Fruit fly (Drosophila melanogaster) whole organism, embryonic: ENCODE results near the gene CG9926.

Source experiments
- Adf1 ChIP-seq: fragments of 200-800 bp; sonication (Bioruptor generic); IDR thresholded peaks from 2 replicates; pipeline ENCODE4 v1.3.6; 2022; ENCODE audit warnings: missing biosample characterization, missing genetic modification characterization
- CG11695 ChIP-seq: fragments of 200-800 bp; sonication (Bioruptor generic); IDR thresholded peaks from 3 replicates; pipeline ENCODE4 v1.3.6; 2022; ENCODE audit warnings: missing biosample characterization, missing genetic modification characterization
- CG13424 ChIP-seq: fragments of 200-800 bp; sonication (Bioruptor generic); optimal IDR thresholded peaks from 2 replicates; lab custom pipeline; 2019; ENCODE audit warnings: missing biosample characterization, mild to moderate bottlenecking, missing genetic modification characterization, moderate library complexity
- CG13894 ChIP-seq: fragments of 200-800 bp; sonication (Bioruptor generic); optimal IDR thresholded peaks from 3 replicates; lab custom pipeline; 2018; ENCODE audit warnings: missing biosample characterization, mild to moderate bottlenecking, missing genetic modification characterization, moderate library complexity
- CG14014 ChIP-seq: fragments of 200-800 bp; sonication (Bioruptor generic); IDR thresholded peaks from 2 replicates; pipeline ENCODE4 v1.3.6; 2022; ENCODE audit warnings: missing biosample characterization, missing genetic modification characterization
- CG15269 ChIP-seq: fragments of 200-800 bp; sonication (Bioruptor generic); optimal IDR thresholded peaks from 2 replicates; lab custom pipeline; 2018; ENCODE audit warnings: missing biosample characterization, mild to moderate bottlenecking, missing genetic modification characterization, moderate library complexity
- CG1529 ChIP-seq: fragments of 200-800 bp; sonication (Bioruptor generic); optimal IDR thresholded peaks from 3 replicates; lab custom pipeline; 2018; ENCODE audit warnings: missing biosample characterization, missing genetic modification characterization
- CG15696 ChIP-seq: fragments of 200-800 bp; sonication (Bioruptor generic); optimal IDR thresholded peaks from 2 replicates; lab custom pipeline; 2019; ENCODE audit warnings: missing biosample characterization, mild to moderate bottlenecking, missing genetic modification characterization, moderate library complexity
- CG1603 ChIP-seq: fragments of 200-800 bp; sonication (Bioruptor generic); optimal IDR thresholded peaks from 2 replicates; lab custom pipeline; 2019; ENCODE audit warnings: missing biosample characterization, mild to moderate bottlenecking, missing genetic modification characterization, moderate library complexity
- CG16863 ChIP-seq: fragments of 200-800 bp; sonication (Bioruptor generic); optimal IDR thresholded peaks from 3 replicates; lab custom pipeline; 2016; ENCODE audit warnings: missing biosample characterization, missing genetic modification characterization
- CG17612 ChIP-seq: fragments of 200-800 bp; sonication (Bioruptor generic); IDR thresholded peaks from 2 replicates; pipeline ENCODE4 v1.3.6; 2022; ENCODE audit warnings: missing biosample characterization, missing genetic modification characterization
- CG1832 ChIP-seq: fragments of 200-800 bp; sonication (Bioruptor generic); optimal IDR thresholded peaks from 2 replicates; lab custom pipeline; 2017; ENCODE audit warnings: missing biosample characterization, mild to moderate bottlenecking, missing genetic modification characterization, inconsistent platforms
- CG18764 ChIP-seq: fragments of 200-800 bp; sonication (Bioruptor generic); optimal IDR thresholded peaks from 3 replicates; lab custom pipeline; 2016; ENCODE audit warnings: missing biosample characterization, missing genetic modification characterization
- CG2678 ChIP-seq: fragments of 200-800 bp; sonication (Bioruptor generic); optimal IDR thresholded peaks from 3 replicates; lab custom pipeline; 2019; ENCODE audit warnings: missing biosample characterization, mild to moderate bottlenecking, missing genetic modification characterization, moderate library complexity
- CG30403 ChIP-seq: fragments of 200-800 bp; sonication (Bioruptor generic); optimal IDR thresholded peaks from 3 replicates; lab custom pipeline; 2016; ENCODE audit warnings: missing biosample characterization, missing genetic modification characterization
- CG33213 ChIP-seq: fragments of 200-800 bp; sonication (Bioruptor generic); optimal IDR thresholded peaks from 3 replicates; lab custom pipeline; 2016; ENCODE audit warnings: missing biosample characterization, missing genetic modification characterization
- CG5180 ChIP-seq: fragments of 200-800 bp; sonication (Bioruptor generic); optimal IDR thresholded peaks from 3 replicates; lab custom pipeline; 2017; ENCODE audit warnings: missing biosample characterization, missing genetic modification characterization, mild to moderate bottlenecking, moderate library complexity, missing genetic modification reagents
- CG6254 ChIP-seq: fragments of 200-800 bp; sonication (Bioruptor generic); optimal IDR thresholded peaks from 3 replicates; lab custom pipeline; 2017; ENCODE audit warnings: mild to moderate bottlenecking, missing biosample characterization, missing genetic modification reagents, missing genetic modification characterization
- CG6654 ChIP-seq: fragments of 200-800 bp; sonication (Bioruptor generic); optimal IDR thresholded peaks from 2 replicates; lab custom pipeline; 2017; ENCODE audit warnings: missing biosample characterization, mild to moderate bottlenecking, missing genetic modification characterization
- CG7271 ChIP-seq: fragments of 200-800 bp; sonication (Bioruptor generic); optimal IDR thresholded peaks from 2 replicates; lab custom pipeline; 2018; ENCODE audit warnings: missing biosample characterization, mild to moderate bottlenecking, missing genetic modification characterization, moderate library complexity
- CG8290 ChIP-seq, 3 experiments: fragments of 200-800 bp; sonication (Bioruptor generic); optimal IDR thresholded peaks; 2 replicates each; lab custom pipeline; 2016 to 2019; ENCODE audit warnings: missing biosample characterization in 3 of 3, missing genetic modification characterization in 3 of 3, mild to moderate bottlenecking in 2 of 3, moderate library complexity in 1 of 3
- CG9609 ChIP-seq: fragments of 200-800 bp; sonication (Bioruptor generic); optimal IDR thresholded peaks from 3 replicates; lab custom pipeline; 2016; ENCODE audit warnings: missing biosample characterization, missing genetic modification characterization
- CG9797 ChIP-seq: fragments of 200-800 bp; sonication (Bioruptor generic); optimal IDR thresholded peaks from 3 replicates; lab custom pipeline; 2018; ENCODE audit warnings: missing biosample characterization, mild to moderate bottlenecking, missing genetic modification characterization
- Deaf1 ChIP-seq: fragments of 200-800 bp; optimal IDR thresholded peaks from 3 replicates; lab custom pipeline; 2019; ENCODE audit warnings: missing biosample characterization, mild to moderate bottlenecking, missing genetic modification characterization, moderate library complexity
- Lhr ChIP-seq: fragments of 200-800 bp; sonication (Bioruptor generic); optimal IDR thresholded peaks from 3 replicates; lab custom pipeline; 2017; ENCODE audit warnings: mild to moderate bottlenecking, missing biosample characterization, missing genetic modification reagents, missing genetic modification characterization
- Mad ChIP-seq: fragments of 200-800 bp; sonication (Bioruptor generic); optimal IDR thresholded peaks from 2 replicates; lab custom pipeline; 2016; ENCODE audit warnings: missing biosample characterization, missing genetic modification characterization
- Opbp ChIP-seq: fragments of 200-800 bp; sonication (Bioruptor generic); IDR thresholded peaks from 3 replicates; pipeline ENCODE4 v1.3.6; 2022; ENCODE audit warnings: missing biosample characterization, missing genetic modification characterization; ENCODE audit not compliant: partially characterized antibody
- Poxn ChIP-seq: fragments of 200-800 bp; sonication (Bioruptor generic); IDR thresholded peaks from 2 replicates; pipeline ENCODE4 v1.3.6; 2022; ENCODE audit warnings: missing biosample characterization, missing genetic modification characterization
- Rfx ChIP-seq: fragments of 200-800 bp; sonication (Bioruptor generic); IDR thresholded peaks from 2 replicates; pipeline ENCODE4 v1.3.6; 2022; ENCODE audit warnings: missing biosample characterization, missing genetic modification characterization
- Ssrp ChIP-seq: fragments of 200-800 bp; sonication (Bioruptor generic); optimal IDR thresholded peaks from 2 replicates; lab custom pipeline; 2018; ENCODE audit warnings: missing biosample characterization, mild to moderate bottlenecking, missing genetic modification characterization, moderate library complexity
- Stat92E ChIP-seq, 3 experiments: fragments of >200 bp in 2 of 3; fragments of 200-800 bp in 1 of 3; sonication (Bioruptor generic) in 1 of 3; optimal IDR thresholded peaks; 2 replicates each; lab custom pipeline; 2017 to 2019; ENCODE audit warnings: missing biosample characterization in 3 of 3, missing genetic modification characterization in 3 of 3, mild to moderate bottlenecking in 1 of 3, moderate library complexity in 1 of 3
- Tbp ChIP-seq: fragments of >200 bp; optimal IDR thresholded peaks from 2 replicates; lab custom pipeline; 2018; ENCODE audit warnings: missing biosample characterization, missing genetic modification characterization
- ap ChIP-seq: fragments of 200-800 bp; sonication (Bioruptor generic); IDR thresholded peaks from 2 replicates; pipeline ENCODE4 v1.3.6; 2022; ENCODE audit warnings: missing biosample characterization, missing genetic modification characterization
- ato ChIP-seq: fragments of 200-800 bp; sonication (Bioruptor generic); IDR thresholded peaks from 2 replicates; pipeline ENCODE4 v1.3.6; 2022; ENCODE audit warnings: missing biosample characterization, missing genetic modification characterization; ENCODE audit not compliant: partially characterized antibody
- cas ChIP-seq: fragments of 200-800 bp; sonication (Bioruptor generic); IDR thresholded peaks from 2 replicates; pipeline ENCODE4 v1.3.6; 2022; ENCODE audit warnings: missing biosample characterization, missing genetic modification characterization
- caup ChIP-seq: fragments of 200-800 bp; sonication (Bioruptor generic); optimal IDR thresholded peaks from 3 replicates; lab custom pipeline; 2017; ENCODE audit warnings: missing biosample characterization, mild to moderate bottlenecking, missing genetic modification characterization, moderate library complexity; ENCODE audit not compliant: severe bottlenecking
- dati ChIP-seq: fragments of 200-800 bp; sonication (Bioruptor generic); IDR thresholded peaks from 2 replicates; pipeline ENCODE4 v1.3.6; 2022; ENCODE audit warnings: missing biosample characterization, missing genetic modification characterization
- dysf ChIP-seq: fragments of 200-800 bp; sonication (Bioruptor generic); IDR thresholded peaks from 3 replicates; pipeline ENCODE4 v1.3.6; 2022; ENCODE audit warnings: missing biosample characterization, missing genetic modification characterization
- fd96Cb ChIP-seq: fragments of 200-800 bp; sonication (Bioruptor generic); optimal IDR thresholded peaks from 2 replicates; lab custom pipeline; 2018; ENCODE audit warnings: missing biosample characterization, mild to moderate bottlenecking, missing genetic modification characterization, moderate library complexity
- gem ChIP-seq: fragments of 200-800 bp; sonication (Bioruptor generic); optimal IDR thresholded peaks from 2 replicates; lab custom pipeline; 2019; ENCODE audit warnings: missing biosample characterization, mild to moderate bottlenecking, missing genetic modification characterization, moderate library complexity
- jigr1 ChIP-seq: fragments of 200-800 bp; sonication (Bioruptor generic); IDR thresholded peaks from 3 replicates; pipeline ENCODE4 v1.3.6; 2022; ENCODE audit warnings: missing biosample characterization, missing genetic modification characterization
- nerfin-2 ChIP-seq: fragments of 200-800 bp; sonication (Bioruptor generic); IDR thresholded peaks from 2 replicates; pipeline ENCODE4 v1.3.6; 2022; ENCODE audit warnings: missing biosample characterization, missing genetic modification characterization; ENCODE audit not compliant: partially characterized antibody
- nmo ChIP-seq: fragments of 200-800 bp; sonication (Bioruptor generic); optimal IDR thresholded peaks from 2 replicates; lab custom pipeline; 2018; ENCODE audit warnings: missing biosample characterization, mild to moderate bottlenecking, missing genetic modification characterization, moderate library complexity
- phol ChIP-seq: fragments of 200-800 bp; sonication (Bioruptor generic); optimal IDR thresholded peaks from 3 replicates; lab custom pipeline; 2018; ENCODE audit warnings: missing biosample characterization, mild to moderate bottlenecking, missing genetic modification characterization, moderate library complexity
- sens ChIP-seq: fragments of 200-800 bp; sonication (Bioruptor generic); peaks from one replicate; lab custom pipeline; 2016; ENCODE audit warnings: missing biosample characterization, missing genetic modification characterization
- sob ChIP-seq: fragments of 200-800 bp; sonication (Bioruptor generic); IDR thresholded peaks from 2 replicates; pipeline ENCODE4 v1.3.6; 2022; ENCODE audit warnings: missing biosample characterization, missing genetic modification characterization
- sqz ChIP-seq: fragments of 200-800 bp; sonication (Bioruptor generic); optimal IDR thresholded peaks from 3 replicates; lab custom pipeline; 2018; ENCODE audit warnings: missing biosample characterization, mild to moderate bottlenecking, missing genetic modification characterization
- vvl ChIP-seq: fragments of 200-800 bp; sonication (Bioruptor generic); IDR thresholded peaks from 2 replicates; pipeline ENCODE4 v1.3.6; 2022; ENCODE audit warnings: missing biosample characterization, missing genetic modification characterization
- zfh1 ChIP-seq: fragments of 200-800 bp; sonication (Bioruptor generic); IDR thresholded peaks from 3 replicates; pipeline ENCODE4 v1.3.6; 2022; ENCODE audit warnings: missing biosample characterization, missing genetic modification characterization

The CG9926 gene

dm6 chr3R:13915646-13916045, 35.3 kb downstream of the CG9926 start (continued):
- TF ChIP-seq CG9609 (GFP tag; lab: Kevin White, UChicago) (no peak), CG1832 (GFP tag; lab: Kevin White, UChicago) (no peak), Adf1 (GFP tag; lab: Robert Waterston, UW) (no peak), CG2678 (tag; lab: Kevin White, UChicago) (peak; percentile 76), CG6254 (GFP tag; lab: Kevin White, UChicago) (peak; percentile 71), Poxn (GFP tag; lab: Robert Waterston, UW) (no peak), sob (peak; percentile 79), sqz (GFP tag; lab: Kevin White, UChicago) (peak; percentile 24), CG30403 (peak; percentile 75), Lhr (GFP tag; lab: Kevin White, UChicago) (peak; percentile 29), CG13424 (tag; lab: Kevin White, UChicago) (peak; percentile 73), CG17612 (GFP tag; lab: Robert Waterston, UW) (0 out of 2 replicates have a peak, but pooled peaks have one; percentile 22), CG16863 (GFP tag; lab: Kevin White, UChicago) (peak; percentile 3), CG11695 (GFP tag; lab: Robert Waterston, UW) (peak; percentile 75), CG1603 (tag; lab: Kevin White, UChicago) (peak; percentile 71), ap (GFP tag; lab: Robert Waterston, UW) (peak; percentile 61), dysf (GFP tag; lab: Robert Waterston, UW) (peak; percentile 85), CG15696 (tag; lab: Kevin White, UChicago) (peak; percentile 87), Opbp (no peak), CG13894 (tag; lab: Kevin White, UChicago) (no peak), CG1529 (peak; percentile 60), CG33213 (GFP tag; lab: Kevin White, UChicago) (peak; percentile 26), phol (tag; lab: Kevin White, UChicago) (peak; percentile 80), CG5180 (GFP tag; lab: Kevin White, UChicago) (peak; percentile 23), Stat92E (GFP tag; optimal IDR thresholded peaks at IDR 0.05; lab: Kevin White, UChicago) (peak in 1 of 3 experiments; percentile 91), nerfin-2 (GFP tag; lab: Robert Waterston, UW) (no peak), CG14014 (GFP tag; lab: Robert Waterston, UW) (peak; percentile 54; the same call in 1 of the 2 replicates), Mad (GFP tag; lab: Kevin White, UChicago) (peak; percentile 49), Tbp (GFP tag; lab: Kevin White, UChicago) (no peak), nmo (GFP tag; lab: Kevin White, UChicago) (peak; percentile 79), caup (GFP tag; lab: Kevin White, UChicago) (peak; percentile 12), ato (GFP tag; lab: Robert Waterston, UW) (no peak), cas (0 out of 2 replicates have a peak, but pooled peaks have one; percentile 30), dati (GFP tag; lab: Robert Waterston, UW) (0 out of 2 replicates have a peak, but pooled peaks have one; percentile 27), sens (GFP tag; lab: Kevin White, UChicago) (peak; percentile 96), Deaf1 (tag; lab: Kevin White, UChicago) (peak; percentile 19), CG7271 (tag; lab: Kevin White, UChicago) (peak; percentile 23), jigr1 (GFP tag; lab: Robert Waterston, UW) (no peak), Rfx (peak; percentile 90), CG6654 (GFP tag; lab: Kevin White, UChicago) (no peak), fd96Cb (tag; lab: Kevin White, UChicago) (peak; percentile 69), Ssrp (tag; lab: Kevin White, UChicago) (peak; percentile 73), gem (tag; lab: Kevin White, UChicago) (peak; percentile 85), CG18764 (GFP tag; lab: Kevin White, UChicago) (peak; percentile 50), CG8290 (GFP tag; optimal IDR thresholded peaks at IDR 0.05; lab: Kevin White, UChicago) (peak; percentile 44), CG8290 (tag; optimal IDR thresholded peaks at IDR 0.05; lab: Kevin White, UChicago) (peak in 1 of 2 experiments; percentile 22), vvl (GFP tag; lab: Robert Waterston, UW) (peak; percentile 89), zfh1 (GFP tag; lab: Robert Waterston, UW) (peak; percentile 89), CG9797 (GFP tag; lab: Kevin White, UChicago) (no peak), CG15269 (tag; lab: Kevin White, UChicago) (peak; percentile 66)
